Worm (Caenorhabditis elegans) whole organism, midembryonic: Measurements from ENCODE around the gene mel-46.
"Not testable (repeated sequence)": the region's sequence is repeated elsewhere in the genome, so short reads cannot be mapped to it uniquely, and the experiment has no call there.

ENCODE experiments used
- T22C8.4 ChIP-seq: fragments of 200-800 bp; sonication (Bioruptor generic); IDR thresholded peaks from 2 replicates; pipeline ENCODE4 v1.3.6; 2022; ENCODE audit warnings: missing genetic modification characterization, missing compliant biosample characterization
- cog-1 ChIP-seq: sonication (generic microtip); optimal IDR thresholded peaks from 2 replicates; lab custom pipeline; 2016; ENCODE audit warnings: missing genetic modification characterization, missing compliant biosample characterization
- flt-1 ChIP-seq: fragments of 200-800 bp; sonication (Bioruptor generic); IDR thresholded peaks from 2 replicates; pipeline ENCODE4 v1.3.6; 2022; ENCODE audit warnings: missing genetic modification characterization, missing compliant biosample characterization
- klf-2 ChIP-seq: fragments of 200-800 bp; sonication (Bioruptor generic); conservative IDR thresholded peaks from 2 replicates; pipeline ENCODE4 v1.3.6; 2022; ENCODE audit warnings: missing genetic modification reagents, missing genetic modification characterization, missing compliant biosample characterization
- med-1 ChIP-seq: sonication (generic microtip); optimal IDR thresholded peaks from 2 replicates; lab custom pipeline; 2017; ENCODE audit warnings: missing genetic modification characterization, mild to moderate bottlenecking, missing compliant biosample characterization, antibody characterized with exemption, missing genetic modification reagents; ENCODE audit not compliant: insufficient read depth
- ref-1 ChIP-seq: fragments of 200-800 bp; sonication (Bioruptor generic); conservative IDR thresholded peaks from 2 replicates; pipeline ENCODE4 v1.3.6; 2022; ENCODE audit warnings: missing genetic modification reagents, missing genetic modification characterization, missing compliant biosample characterization
- tab-1 ChIP-seq: fragments of 200-800 bp; sonication (Bioruptor generic); IDR thresholded peaks from 2 replicates; pipeline ENCODE4 v1.3.6; 2022; ENCODE audit warnings: missing genetic modification characterization, missing compliant biosample characterization
- ztf-23 ChIP-seq: fragments of 200-800 bp; sonication (Bioruptor generic); IDR thresholded peaks from 2 replicates; pipeline ENCODE4 v1.3.6; 2022; ENCODE audit warnings: missing genetic modification reagents, missing genetic modification characterization, missing compliant biosample characterization
- ztf-29 ChIP-seq: fragments of 200-800 bp; sonication (Bioruptor generic); IDR thresholded peaks from 2 replicates; pipeline ENCODE4 v1.3.6; 2022; ENCODE audit warnings: missing genetic modification reagents, missing genetic modification characterization, missing compliant biosample characterization

Gene mel-46

ce11 chrIV:16863431-16863895 is at the start of gene mel-46, which contains the start of gene lsy-13:
Gene mel-46 (minus strand): TSS chrIV:16863481.
Gene lsy-13 (plus strand): TSS chrIV:16863870.
- TF ChIP-seq T22C8.4 (peak; percentile 65), flt-1 (GFP tag; lab: Robert Waterston, UW) (peak; percentile 86), cog-1 (peak; percentile 21), ztf-29 (GFP tag; lab: Robert Waterston, UW) (no peak), ref-1 (GFP tag; lab: Robert Waterston, UW) (no peak), med-1 (GFP tag; lab: Kevin White, UChicago) (peak; percentile 68), ztf-23 (GFP tag; lab: Robert Waterston, UW) (peak; percentile 83), tab-1 (GFP tag; lab: Robert Waterston, UW) (peak; percentile 72; the same call in 1 of the 2 replicates), klf-2 (GFP tag; lab: Robert Waterston, UW) (no peak)

- TF ChIP-seq klf-2 (GFP tag; lab: Robert Waterston, UW) (no peak), ztf-23 (GFP tag; lab: Robert Waterston, UW) (no peak), ref-1 (GFP tag; lab: Robert Waterston, UW) (no peak), T22C8.4 (no peak), tab-1 (GFP tag; lab: Robert Waterston, UW) (no peak), cog-1 (no peak), flt-1 (GFP tag; lab: Robert Waterston, UW) (no peak), ztf-29 (GFP tag; lab: Robert Waterston, UW) (no peak), med-1 (GFP tag; lab: Kevin White, UChicago) (no peak)
Observed at ce11 chrIV:16898205-16898604, 34.9 kb upstream of the mel-46 start.

- not testable (repeated sequence) for TF ChIP-seq flt-1 (GFP tag; lab: Robert Waterston, UW); tab-1 (GFP tag; lab: Robert Waterston, UW); T22C8.4
Observed at ce11 chrIV:16895288-16895687, 32.0 kb upstream of the mel-46 start, which contains the start of gene T06A10.2. Gene T06A10.2 (plus strand): TSS chrIV:16895588.

DNA sequence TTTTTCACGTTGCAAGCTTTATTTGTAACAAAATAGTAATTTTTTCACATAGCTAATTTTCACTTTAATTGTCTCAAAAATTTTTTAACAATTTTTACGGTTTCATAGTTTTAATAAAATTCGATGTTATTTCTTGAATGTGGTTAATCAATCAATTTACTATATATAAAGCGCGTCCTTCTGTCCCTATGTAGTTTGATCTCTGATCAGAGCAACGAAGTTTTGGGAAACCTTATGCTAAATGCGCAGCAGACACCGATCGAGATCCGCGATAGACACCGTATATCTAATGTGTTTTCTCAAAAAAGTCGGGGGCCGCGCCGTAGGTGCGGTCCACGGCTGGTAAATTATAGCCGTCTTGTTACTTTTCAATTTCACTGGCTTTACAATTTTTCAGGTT is 25.3 kb upstream of the mel-46 start:
- TF ChIP-seq klf-2 (GFP tag; lab: Robert Waterston, UW) (no peak), med-1 (GFP tag; lab: Kevin White, UChicago) (no peak), ref-1 (GFP tag; lab: Robert Waterston, UW) (no peak), tab-1 (GFP tag; lab: Robert Waterston, UW) (no peak), ztf-23 (GFP tag; lab: Robert Waterston, UW) (no peak), cog-1 (no peak), ztf-29 (GFP tag; lab: Robert Waterston, UW) (no peak), flt-1 (GFP tag; lab: Robert Waterston, UW) (no peak), T22C8.4 (no peak)

- TF ChIP-seq flt-1 (GFP tag; lab: Robert Waterston, UW), result peak; percentile 89
Observed at ce11 chrIV:16882414-16882813, 19.1 kb upstream of the mel-46 start.

DNA sequence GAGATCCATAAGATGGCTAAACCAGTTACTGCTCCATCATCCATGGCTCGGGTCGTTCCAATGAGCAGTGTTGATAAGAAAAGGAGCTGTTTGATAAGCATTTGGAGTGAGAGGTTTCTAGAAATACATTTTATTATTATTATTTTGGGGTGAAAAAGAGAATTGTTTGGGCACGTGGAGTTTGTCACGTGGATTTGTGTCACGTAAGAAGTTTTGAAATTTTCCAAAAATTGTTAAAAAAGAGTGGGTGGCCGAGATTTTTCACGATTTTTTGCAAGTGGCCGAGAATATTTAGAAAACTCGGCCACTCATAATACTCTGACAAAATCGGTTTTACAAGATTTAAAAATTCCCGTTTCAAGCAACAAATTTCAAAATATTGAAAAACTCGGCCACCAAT is 5.6 kb upstream of the mel-46 start, which contains the start of gene T06A10.106:
TSS of gene T06A10.106 (minus strand) at position 101 of the 400 bp plus-strand sequence.
- no peak for TF ChIP-seq cog-1
- no peak for TF ChIP-seq klf-2 (GFP tag; lab: Robert Waterston, UW)
- TF ChIP-seq ref-1 (GFP tag; lab: Robert Waterston, UW), result no peak
- TF ChIP-seq flt-1 (GFP tag; lab: Robert Waterston, UW), result no peak
- TF ChIP-seq tab-1 (GFP tag; lab: Robert Waterston, UW), result no peak
- TF ChIP-seq ztf-29 (GFP tag; lab: Robert Waterston, UW), result no peak
- TF ChIP-seq T22C8.4, result no peak
- no peak for TF ChIP-seq ztf-23 (GFP tag; lab: Robert Waterston, UW)
- no peak for TF ChIP-seq med-1 (GFP tag; lab: Kevin White, UChicago)

DNA sequence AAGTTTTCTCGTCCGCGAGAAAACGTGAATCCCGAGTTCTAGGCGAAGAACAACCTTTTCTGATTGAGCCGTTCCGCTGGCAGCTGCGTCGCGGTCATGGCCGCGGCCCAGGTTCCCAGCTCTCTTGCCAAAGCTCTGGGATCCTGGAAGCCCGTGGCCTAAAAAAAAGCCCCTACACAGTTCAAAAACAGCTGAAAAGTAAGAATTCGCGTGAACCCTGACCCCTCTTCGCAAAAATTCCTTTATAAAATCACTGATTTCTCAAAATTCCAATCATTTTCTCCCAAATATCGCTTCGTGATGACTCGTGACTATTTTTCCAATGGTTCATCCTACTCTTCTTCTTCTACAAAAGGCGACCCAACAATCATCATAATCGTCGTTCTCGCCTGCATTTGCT is 3.9 kb upstream of the mel-46 start, which contains the start of gene T06A10.107:
TSS of gene T06A10.107 (plus strand) at position 301 of the 400 bp plus-strand sequence.
- no peak for TF ChIP-seq ref-1 (GFP tag; lab: Robert Waterston, UW)
- no peak for TF ChIP-seq flt-1 (GFP tag; lab: Robert Waterston, UW)
- TF ChIP-seq klf-2 (GFP tag; lab: Robert Waterston, UW), result no peak
- no peak for TF ChIP-seq ztf-29 (GFP tag; lab: Robert Waterston, UW)
- no peak for TF ChIP-seq T22C8.4
- no peak for TF ChIP-seq ztf-23 (GFP tag; lab: Robert Waterston, UW)
- no peak for TF ChIP-seq tab-1 (GFP tag; lab: Robert Waterston, UW)
- no peak for TF ChIP-seq cog-1
- TF ChIP-seq med-1 (GFP tag; lab: Kevin White, UChicago), result no peak

- peak; percentile 68 for TF ChIP-seq T22C8.4
- TF ChIP-seq tab-1 (GFP tag; lab: Robert Waterston, UW), result peak; percentile 78
- peak; percentile 62 for TF ChIP-seq med-1 (GFP tag; lab: Kevin White, UChicago)
- peak; percentile 65; the same call in 1 of the 2 replicates for TF ChIP-seq klf-2 (GFP tag; lab: Robert Waterston, UW)
- TF ChIP-seq ztf-23 (GFP tag; lab: Robert Waterston, UW), result peak; percentile 79
- peak; percentile 55 for TF ChIP-seq cog-1
- TF ChIP-seq ref-1 (GFP tag; lab: Robert Waterston, UW), result no peak
- peak; percentile 70 for TF ChIP-seq ztf-29 (GFP tag; lab: Robert Waterston, UW)
- peak; percentile 77 for TF ChIP-seq flt-1 (GFP tag; lab: Robert Waterston, UW)
Observed at ce11 chrIV:16865487-16865886, 2.2 kb upstream of the mel-46 start, which contains the start of gene gtsf-1. Gene gtsf-1 (plus strand): TSS chrIV:16865840.

DNA sequence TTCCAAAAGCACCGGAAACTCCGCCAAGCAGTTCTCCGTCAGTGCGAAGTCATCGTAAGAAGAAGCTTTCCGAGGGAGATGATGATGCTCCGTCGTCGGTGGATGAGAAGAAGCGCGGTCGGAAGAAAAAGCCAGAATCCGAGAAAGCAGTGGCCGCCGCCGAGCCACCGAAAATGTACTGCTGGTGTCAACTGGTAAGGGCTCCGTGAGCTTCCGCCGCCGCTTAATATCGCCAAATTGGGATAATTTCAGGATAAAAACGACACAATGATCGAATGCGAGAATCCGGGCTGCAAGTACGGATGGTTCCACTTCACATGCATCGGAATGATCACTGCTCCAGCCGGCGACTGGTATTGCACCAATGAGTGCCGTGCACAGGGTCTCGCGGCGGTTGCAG is 1.6 kb upstream of the mel-46 start:
- TF ChIP-seq tab-1 (GFP tag; lab: Robert Waterston, UW) (no peak), flt-1 (GFP tag; lab: Robert Waterston, UW) (no peak), T22C8.4 (no peak), ztf-23 (GFP tag; lab: Robert Waterston, UW) (0 out of 2 replicates have a peak, but pooled peaks have one; percentile 32), cog-1 (no peak), klf-2 (GFP tag; lab: Robert Waterston, UW) (no peak)
